Fruit fly (Drosophila melanogaster): ENCODE results near the gene zuc.

DNA sequence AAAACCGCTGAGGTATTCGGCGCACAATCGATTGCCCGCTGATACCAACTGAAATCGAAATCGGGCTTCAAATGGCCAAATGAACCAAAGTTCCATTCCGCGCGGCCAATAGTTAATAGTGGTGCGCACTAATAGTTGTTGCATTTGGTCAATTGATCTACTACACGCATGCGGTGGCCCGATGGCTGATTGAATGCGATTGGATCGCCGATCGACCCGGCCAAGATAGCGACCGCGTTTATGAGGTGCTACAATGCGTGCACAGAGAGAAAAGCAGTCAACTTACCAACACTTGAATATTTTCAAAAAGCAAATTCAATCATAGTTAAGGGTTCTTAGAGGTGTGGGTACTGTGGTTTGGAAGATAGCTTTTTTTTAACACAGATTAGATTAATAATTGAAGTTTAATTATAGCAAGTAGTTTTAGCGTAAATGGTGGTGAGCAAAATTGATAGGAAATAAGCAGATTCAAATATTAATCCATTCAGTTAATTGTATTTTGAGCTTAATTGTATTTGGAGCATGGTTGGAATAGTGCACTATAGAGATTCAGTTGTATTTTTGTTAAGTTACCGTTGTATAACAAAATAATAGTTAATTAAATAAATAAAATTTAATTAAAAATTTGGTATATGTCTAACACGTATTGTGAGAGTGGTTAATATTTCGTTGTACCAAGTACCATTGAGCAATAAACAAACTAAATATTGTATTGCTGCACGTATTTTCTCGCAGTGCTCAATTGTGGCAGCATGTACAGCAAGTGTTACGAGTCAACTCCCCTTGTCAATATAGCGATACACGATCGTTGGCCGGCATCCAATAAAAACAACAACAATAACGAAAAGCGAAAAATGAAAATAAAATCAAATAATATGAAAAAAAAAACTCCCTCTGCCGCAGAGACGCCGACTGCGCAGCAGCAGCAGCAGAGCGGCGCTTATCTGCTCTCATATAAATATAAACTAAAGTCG is 37.1 kb upstream of the zuc start:
- TF ChIP-seq psq (optimal IDR thresholded peaks at IDR 0.05) = no peak
- no peak for TF ChIP-seq usp (GFP tag; optimal IDR thresholded peaks at IDR 0.05)
- no peak for TF ChIP-seq CG8478 (optimal IDR thresholded peaks at IDR 0.05)
